Worm (Caenorhabditis elegans): ENCODE data around the gene T28C6.5.

T28C6.5 gene

ce11 chrIV:8794895-8795665, 26.2 kb upstream of the T28C6.5 start:
- TF ChIP-seq him-1 (tag; optimal IDR thresholded peaks at IDR 0.05), result no peak
- no peak for TF ChIP-seq unc-62 (GFP tag; optimal IDR thresholded peaks at IDR 0.05)
- TF ChIP-seq cebp-1 (GFP tag; IDR thresholded peaks at IDR 0.05), result peak; percentile 49; the same call in 1 of the 2 replicates
- peak; percentile 94 for TF ChIP-seq cebp-1 (tag; optimal IDR thresholded peaks at IDR 0.05)
- peak; percentile 22; the same call in 1 of the 2 replicates for TF ChIP-seq hmg-20 (GFP tag; IDR thresholded peaks at IDR 0.05)
- peak; percentile 99 for TF ChIP-seq egrh-3 (GFP tag; IDR thresholded peaks at IDR 0.05)
- peak; percentile 77 for TF ChIP-seq hmg-1.2 (GFP tag; IDR thresholded peaks at IDR 0.05)
- TF ChIP-seq let-526 (GFP tag; IDR thresholded peaks at IDR 0.05), result 0 out of 2 replicates have a peak, but pooled peaks have one; percentile 57
- TF ChIP-seq nhr-120 (GFP tag; IDR thresholded peaks at IDR 0.05), result no peak
- TF ChIP-seq F57A8.1 (GFP tag; optimal IDR thresholded peaks at IDR 0.05), result no peak
- no peak for TF ChIP-seq madf-6 (GFP tag; IDR thresholded peaks at IDR 0.05)
- TF ChIP-seq let-607 (tag; optimal IDR thresholded peaks at IDR 0.05), result peak; percentile 70 to 80
- TF ChIP-seq snpc-4 (GFP tag; optimal IDR thresholded peaks at IDR 0.05), result peak; percentile 36
- peak; percentile 1 to 71 (median 68) for TF ChIP-seq snpc-4 (tag; optimal IDR thresholded peaks at IDR 0.05)
- TF ChIP-seq F23B12.7 (tag; optimal IDR thresholded peaks at IDR 0.05; ENCODE audit: insufficient read depth), result peak; percentile 12
- TF ChIP-seq lsl-1 (GFP tag; optimal IDR thresholded peaks at IDR 0.05), result no peak
- TF ChIP-seq hlh-26 (GFP tag; conservative IDR thresholded peaks at IDR 0.05), result no peak
- no peak; the same call in 1 of the 2 replicates for TF ChIP-seq K11D2.4 (GFP tag; IDR thresholded peaks at IDR 0.05)
- TF ChIP-seq egl-18 (GFP tag; IDR thresholded peaks at IDR 0.05), result 0 out of 2 replicates have a peak, but pooled peaks have one; percentile 4
- peak; percentile 25 for TF ChIP-seq athp-1 (tag; optimal IDR thresholded peaks at IDR 0.05)
- no peak for TF ChIP-seq Y79H2A.3 (GFP tag; conservative IDR thresholded peaks at IDR 0.05)
- TF ChIP-seq hrde-1 (tag; optimal IDR thresholded peaks at IDR 0.05; ENCODE audit: borderline replicate concordance), result no peak
- 0 out of 2 replicates have a peak, but pooled peaks have one; percentile 67 for TF ChIP-seq F37B4.10 (GFP tag; IDR thresholded peaks at IDR 0.05)
- TF ChIP-seq pha-4 (tag; optimal IDR thresholded peaks at IDR 0.05), result no peak
- 0 out of 2 replicates have a peak, but pooled peaks have one; percentile 71 for TF ChIP-seq nfyb-1 (GFP tag; IDR thresholded peaks at IDR 0.05)
- peak; percentile 94 for TF ChIP-seq chd-7 (tag; optimal IDR thresholded peaks at IDR 0.05)
- no peak for TF ChIP-seq nfya-1 (tag; optimal IDR thresholded peaks at IDR 0.05; ENCODE audit: borderline replicate concordance, insufficient read depth)
- peak; percentile 94 for TF ChIP-seq somi-1 (GFP tag; optimal IDR thresholded peaks at IDR 0.05)
- TF ChIP-seq rcor-1 (GFP tag; IDR thresholded peaks at IDR 0.05), result peak; percentile 22; the same call in 1 of the 2 replicates
- no peak for TF ChIP-seq ztf-6 (GFP tag; IDR thresholded peaks at IDR 0.05)
- TF ChIP-seq dox-1 (GFP tag; IDR thresholded peaks at IDR 0.05), result peak; percentile 94
- peak; percentile 61 for TF ChIP-seq F52B5.7 (tag; optimal IDR thresholded peaks at IDR 0.05)
- TF ChIP-seq hsf-1 (GFP tag; IDR thresholded peaks at IDR 0.05), result no peak
- TF ChIP-seq ztf-25 (GFP tag; IDR thresholded peaks at IDR 0.05), result no peak
- peak; percentile 94 for TF ChIP-seq attf-5 (GFP tag; optimal IDR thresholded peaks at IDR 0.05)
- TF ChIP-seq ets-4 (GFP tag; optimal IDR thresholded peaks at IDR 0.05), result peak; percentile 92
- peak; percentile 19 for TF ChIP-seq ztf-3 (GFP tag; optimal IDR thresholded peaks at IDR 0.05)
- no peak for TF ChIP-seq aptf-3 (GFP tag; IDR thresholded peaks at IDR 0.05)
- TF ChIP-seq egl-44 (GFP tag; IDR thresholded peaks at IDR 0.05), result 0 out of 2 replicates have a peak, but pooled peaks have one; percentile 60
- TF ChIP-seq cebp-2 (GFP tag; IDR thresholded peaks at IDR 0.05), result no peak
- TF ChIP-seq F55B11.4 (tag; optimal IDR thresholded peaks at IDR 0.05; ENCODE audit: borderline replicate concordance, insufficient read depth), result no peak
- TF ChIP-seq B0261.1 (tag; optimal IDR thresholded peaks at IDR 0.05), result no peak
- peak; percentile 59; the same call in 1 of the 2 replicates for TF ChIP-seq lir-1 (GFP tag; conservative IDR thresholded peaks at IDR 0.05)
- peak; percentile 58 for TF ChIP-seq F22D6.2 (tag; optimal IDR thresholded peaks at IDR 0.05)
- TF ChIP-seq rec-8 (tag; optimal IDR thresholded peaks at IDR 0.05), result no peak
- no peak for TF ChIP-seq xnd-1 (tag; optimal IDR thresholded peaks at IDR 0.05)
